Fruit fly (Drosophila melanogaster) whole organism, embryonic: Measurements from ENCODE around the gene CG18766.

ENCODE experiments used
- ATbp ChIP-seq: fragments of 200-800 bp; sonication (Bioruptor generic); optimal IDR thresholded peaks from 2 replicates; lab custom pipeline; 2017; ENCODE audit warnings: missing biosample characterization, mild to moderate bottlenecking, missing genetic modification characterization, missing genetic modification reagents
- Atf3 ChIP-seq: fragments of 200-800 bp; sonication (Bioruptor generic); optimal IDR thresholded peaks from 3 replicates; lab custom pipeline; 2016; ENCODE audit warnings: missing biosample characterization, missing genetic modification characterization
- B-H1 ChIP-seq: fragments of 200-800 bp; sonication (Bioruptor generic); IDR thresholded peaks from 3 replicates; pipeline ENCODE4 v1.3.6; 2022; ENCODE audit warnings: missing biosample characterization, missing genetic modification characterization
- CG10274 ChIP-seq: fragments of 200-800 bp; sonication (Bioruptor generic); optimal IDR thresholded peaks from 3 replicates; lab custom pipeline; 2017; ENCODE audit warnings: missing biosample characterization, mild to moderate bottlenecking, missing genetic modification characterization
- CG11085 ChIP-seq: fragments of 200-800 bp; sonication (Bioruptor generic); IDR thresholded peaks from 2 replicates; pipeline ENCODE4 v1.3.6; 2022; ENCODE audit warnings: missing biosample characterization, missing genetic modification characterization
- CG11560 ChIP-seq: fragments of 200-800 bp; sonication (Bioruptor generic); IDR thresholded peaks from 3 replicates; pipeline ENCODE4 v1.3.6; 2022; ENCODE audit warnings: missing biosample characterization, missing genetic modification characterization
- CG11695 ChIP-seq: fragments of 200-800 bp; sonication (Bioruptor generic); IDR thresholded peaks from 3 replicates; pipeline ENCODE4 v1.3.6; 2022; ENCODE audit warnings: missing biosample characterization, missing genetic modification characterization
- CG11723 ChIP-seq: fragments of 200-800 bp; sonication (Bioruptor generic); optimal IDR thresholded peaks from 2 replicates; lab custom pipeline; 2017; ENCODE audit warnings: missing biosample characterization, mild to moderate bottlenecking, missing genetic modification characterization
- CG1233 ChIP-seq: fragments of 200-800 bp; sonication (Bioruptor generic); optimal IDR thresholded peaks from 4 replicates; lab custom pipeline; 2018; ENCODE audit warnings: missing biosample characterization, mild to moderate bottlenecking, missing genetic modification characterization
- CG12769 ChIP-seq: fragments of 200-800 bp; sonication (Bioruptor generic); optimal IDR thresholded peaks from 2 replicates; lab custom pipeline; 2019; ENCODE audit warnings: missing biosample characterization, mild to moderate bottlenecking, missing genetic modification characterization, moderate library complexity
- CG14441 ChIP-seq: fragments of 200-800 bp; sonication (Bioruptor generic); IDR thresholded peaks from 2 replicates; pipeline ENCODE4 v1.3.6; 2022; ENCODE audit warnings: missing biosample characterization, missing genetic modification characterization
- CG14965 ChIP-seq: fragments of 200-800 bp; sonication (Bioruptor generic); optimal IDR thresholded peaks from 2 replicates; lab custom pipeline; 2016; ENCODE audit warnings: missing biosample characterization, missing genetic modification characterization, borderline replicate concordance
- CG15011 ChIP-seq: fragments of 200-800 bp; sonication (Bioruptor generic); optimal IDR thresholded peaks from 3 replicates; lab custom pipeline; 2018; ENCODE audit warnings: missing biosample characterization, mild to moderate bottlenecking, missing genetic modification characterization
- CG16779 ChIP-seq: fragments of 200-800 bp; sonication (Bioruptor generic); IDR thresholded peaks from 2 replicates; pipeline ENCODE4 v1.3.6; 2022; ENCODE audit warnings: missing biosample characterization, missing genetic modification characterization
- CG17568 ChIP-seq: fragments of 200-800 bp; sonication (Bioruptor generic); optimal IDR thresholded peaks from 2 replicates; lab custom pipeline; 2018; ENCODE audit warnings: missing biosample characterization, mild to moderate bottlenecking, missing genetic modification characterization, moderate library complexity
- CG18011 ChIP-seq: fragments of 200-800 bp; sonication (Bioruptor generic); optimal IDR thresholded peaks from 2 replicates; lab custom pipeline; 2017; ENCODE audit warnings: missing biosample characterization, missing genetic modification characterization, mild to moderate bottlenecking, moderate library complexity, missing genotype
- CG31365 ChIP-seq: fragments of 200-800 bp; sonication (Bioruptor generic); optimal IDR thresholded peaks from 2 replicates; lab custom pipeline; 2018; ENCODE audit warnings: missing biosample characterization, mild to moderate bottlenecking, missing genetic modification characterization
- CG34376 ChIP-seq: fragments of 200-800 bp; sonication (Bioruptor generic); optimal IDR thresholded peaks from 2 replicates; lab custom pipeline; 2018; ENCODE audit warnings: missing biosample characterization, mild to moderate bottlenecking, missing genetic modification characterization
- CG8765 ChIP-seq: fragments of 200-800 bp; sonication (Bioruptor generic); IDR thresholded peaks from 2 replicates; pipeline ENCODE4 v1.3.6; 2022; ENCODE audit warnings: missing biosample characterization, missing genetic modification characterization
- CG9932 ChIP-seq: fragments of 200-800 bp; sonication (Bioruptor generic); IDR thresholded peaks from 2 replicates; pipeline ENCODE4 v1.3.6; 2022; ENCODE audit warnings: missing biosample characterization, missing genetic modification characterization
- Camta ChIP-seq: fragments of 200-800 bp; sonication (Bioruptor generic); optimal IDR thresholded peaks from 2 replicates; lab custom pipeline; 2016; ENCODE audit warnings: missing biosample characterization, missing genetic modification characterization
- Chrac-16 ChIP-seq: fragments of 200-800 bp; sonication (Bioruptor generic); optimal IDR thresholded peaks from 3 replicates; lab custom pipeline; 2016; ENCODE audit warnings: missing biosample characterization, missing genetic modification characterization
- D19B ChIP-seq: fragments of 200-800 bp; sonication (Bioruptor generic); optimal IDR thresholded peaks from 2 replicates; lab custom pipeline; 2017; ENCODE audit warnings: missing biosample characterization, mild to moderate bottlenecking, missing genetic modification characterization
- Doc2 ChIP-seq: fragments of 200-800 bp; sonication (Bioruptor generic); IDR thresholded peaks from 2 replicates; pipeline ENCODE4 v1.3.6; 2022; ENCODE audit warnings: missing biosample characterization, missing genetic modification characterization
- Lhr ChIP-seq: fragments of 200-800 bp; sonication (Bioruptor generic); optimal IDR thresholded peaks from 3 replicates; lab custom pipeline; 2017; ENCODE audit warnings: mild to moderate bottlenecking, missing biosample characterization, missing genetic modification reagents, missing genetic modification characterization
- NFAT ChIP-seq: fragments of 200-800 bp; sonication (Bioruptor generic); IDR thresholded peaks from 2 replicates; pipeline ENCODE4 v1.3.6; 2022; ENCODE audit warnings: missing biosample characterization, missing genetic modification characterization
- ab ChIP-seq: fragments of 200-800 bp; sonication (Bioruptor generic); optimal IDR thresholded peaks from 2 replicates; lab custom pipeline; 2016; ENCODE audit warnings: missing biosample characterization, missing genetic modification characterization
- ara ChIP-seq: fragments of 200-800 bp; sonication (Bioruptor generic); IDR thresholded peaks from 2 replicates; pipeline ENCODE4 v1.3.6; 2022; ENCODE audit warnings: missing biosample characterization, missing genetic modification characterization
- croc ChIP-seq: fragments of 200-800 bp; sonication (Bioruptor generic); conservative IDR thresholded peaks from 3 replicates; pipeline ENCODE4 v1.3.6; 2022; ENCODE audit warnings: missing biosample characterization, missing genetic modification characterization
- cwo ChIP-seq: fragments of 200-800 bp; sonication (Bioruptor generic); optimal IDR thresholded peaks from 3 replicates; lab custom pipeline; 2017; ENCODE audit warnings: missing biosample characterization, missing genetic modification characterization, mild to moderate bottlenecking, moderate library complexity, missing genetic modification reagents
- dimm ChIP-seq: fragments of 200-800 bp; sonication (Bioruptor generic); IDR thresholded peaks from 2 replicates; pipeline ENCODE4 v1.3.6; 2022; ENCODE audit warnings: missing biosample characterization, missing genetic modification characterization
- dmrt11E ChIP-seq: fragments of 200-800 bp; sonication (Bioruptor generic); optimal IDR thresholded peaks from 3 replicates; lab custom pipeline; 2018; ENCODE audit warnings: missing biosample characterization, mild to moderate bottlenecking, missing genetic modification characterization, moderate library complexity
- eve ChIP-seq, 2 experiments: fragments of >200 bp; optimal IDR thresholded peaks; 2 replicates each; lab custom pipeline; 2017; ENCODE audit warnings: missing biosample characterization in 2 of 2, missing genetic modification characterization in 2 of 2
- fd96Cb ChIP-seq: fragments of 200-800 bp; sonication (Bioruptor generic); optimal IDR thresholded peaks from 2 replicates; lab custom pipeline; 2018; ENCODE audit warnings: missing biosample characterization, mild to moderate bottlenecking, missing genetic modification characterization, moderate library complexity
- gfzf ChIP-seq: fragments of 200-800 bp; sonication (Bioruptor generic); optimal IDR thresholded peaks from 2 replicates; lab custom pipeline; 2016; ENCODE audit warnings: missing biosample characterization, mild to moderate bottlenecking, missing genetic modification characterization, moderate library complexity
- grn ChIP-seq: fragments of 200-800 bp; sonication (Bioruptor generic); optimal IDR thresholded peaks from 3 replicates; lab custom pipeline; 2017; ENCODE audit warnings: missing biosample characterization, missing genetic modification characterization
- hbn ChIP-seq: fragments of 200-800 bp; sonication (Bioruptor generic); IDR thresholded peaks from 2 replicates; pipeline ENCODE4 v1.3.6; 2022; ENCODE audit warnings: missing biosample characterization, missing genetic modification characterization; ENCODE audit not compliant: partially characterized antibody
- hkb ChIP-seq, 2 experiments: fragments of 200-800 bp in 1 of 2; fragments of >200 bp in 1 of 2; sonication (Bioruptor generic) in 1 of 2; IDR thresholded peaks in 1 of 2; optimal IDR thresholded peaks in 1 of 2; 2 replicates each; pipeline versions ENCODE4 v1.3.6 to Lab custom; 2017 to 2022; ENCODE audit warnings: missing biosample characterization in 1 of 2, missing genetic modification characterization in 1 of 2
- mam ChIP-seq: fragments of 200-800 bp; sonication (Bioruptor generic); optimal IDR thresholded peaks from 3 replicates; lab custom pipeline; 2016; ENCODE audit warnings: missing biosample characterization, missing genetic modification characterization
- nau ChIP-seq: fragments of 200-800 bp; sonication (Bioruptor generic); optimal IDR thresholded peaks from 3 replicates; lab custom pipeline; 2017; ENCODE audit warnings: missing biosample characterization, mild to moderate bottlenecking, missing genetic modification characterization, missing genetic modification reagents
- otp ChIP-seq: fragments of 200-800 bp; sonication (Bioruptor generic); IDR thresholded peaks from 3 replicates; pipeline ENCODE4, ENCODE4 v1.3.6; 2022; ENCODE audit warnings: missing biosample characterization, missing genetic modification characterization
- pho ChIP-seq: fragments of 200-800 bp; sonication (Bioruptor generic); optimal IDR thresholded peaks from 2 replicates; lab custom pipeline; 2016; ENCODE audit warnings: missing biosample characterization, missing genetic modification characterization
- pros ChIP-seq: fragments of 200-800 bp; sonication (Bioruptor generic); optimal IDR thresholded peaks from 3 replicates; lab custom pipeline; 2019; ENCODE audit warnings: missing biosample characterization, mild to moderate bottlenecking, missing genetic modification characterization, moderate library complexity
- pzg ChIP-seq: fragments of 200-800 bp; sonication (Bioruptor generic); optimal IDR thresholded peaks from 3 replicates; lab custom pipeline; 2018; ENCODE audit warnings: missing biosample characterization, mild to moderate bottlenecking, missing genetic modification characterization, moderate library complexity
- sc ChIP-seq, 3 experiments: fragments of >200 bp in 2 of 3; fragments of 200-800 bp in 1 of 3; sonication (Bioruptor generic) in 1 of 3; optimal IDR thresholded peaks; 2 replicates in 2 of 3; 3 replicates in 1 of 3; lab custom pipeline; 2017; ENCODE audit warnings: mild to moderate bottlenecking in 1 of 3, missing biosample characterization in 1 of 3, missing genetic modification characterization in 1 of 3, missing genetic modification reagents in 1 of 3
- schlank ChIP-seq: fragments of 200-800 bp; sonication (Bioruptor generic); optimal IDR thresholded peaks from 2 replicates; lab custom pipeline; 2018; ENCODE audit warnings: missing biosample characterization, mild to moderate bottlenecking, missing genetic modification characterization
- sisA ChIP-seq: fragments of 200-800 bp; sonication (Bioruptor generic); IDR thresholded peaks from 2 replicates; pipeline ENCODE4 v1.3.6; 2022; ENCODE audit warnings: missing biosample characterization, missing genetic modification characterization
- tin ChIP-seq: fragments of 200-800 bp; sonication (Bioruptor generic); optimal IDR thresholded peaks from 3 replicates; lab custom pipeline; 2016; ENCODE audit warnings: missing biosample characterization, missing genetic modification characterization

Gene CG18766

DNA sequence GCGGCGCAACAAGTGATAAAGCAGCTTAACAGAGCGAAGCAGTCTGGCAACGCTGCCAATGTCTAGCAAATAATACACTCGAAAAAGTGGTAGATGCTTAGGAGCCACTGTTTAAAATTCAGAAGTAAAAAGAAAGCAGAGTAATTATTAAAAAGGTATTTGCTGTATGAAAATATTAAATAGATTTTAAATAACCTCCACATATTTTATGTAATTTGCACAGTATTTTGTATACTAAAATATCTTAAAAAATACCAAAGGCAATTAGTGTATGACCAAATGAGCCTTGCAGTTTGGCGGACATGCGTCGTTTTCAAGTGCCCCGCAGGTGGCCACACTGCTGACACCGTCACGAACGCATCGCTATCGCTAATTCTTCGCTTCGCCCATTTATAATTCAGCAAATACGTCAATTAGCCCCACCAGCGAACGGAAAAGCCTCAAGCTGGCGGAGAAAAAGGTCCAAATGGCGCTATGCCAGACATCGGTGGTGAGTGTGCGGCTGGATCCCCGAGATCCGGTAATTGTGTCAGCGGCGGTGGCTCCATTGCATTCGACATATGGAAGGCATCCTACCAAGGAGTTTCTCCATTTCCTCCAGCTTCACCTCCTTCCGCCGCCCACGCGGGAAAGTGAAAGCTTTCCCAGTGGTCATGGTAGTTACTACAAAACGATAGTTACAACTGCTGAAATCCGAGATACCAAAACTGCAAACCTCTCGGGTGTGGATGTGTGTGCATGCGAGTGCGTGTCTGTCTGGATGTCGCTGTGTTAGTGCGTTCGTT, 8.3 kb upstream of the CG18766 start, which contains the start of gene pll (continued):
- TF ChIP-seq hkb (optimal IDR thresholded peaks at IDR 0.05; lab: Kevin White, UChicago) = peak; percentile 82
- TF ChIP-seq hkb (GFP tag; IDR thresholded peaks at IDR 0.05; lab: Robert Waterston, UW) = peak; percentile 89
- TF ChIP-seq ara (GFP tag; lab: Robert Waterston, UW) = peak; percentile 80
- no peak for TF ChIP-seq CG12769 (tag; lab: Kevin White, UChicago)
- TF ChIP-seq croc (GFP tag; lab: Robert Waterston, UW) = peak; percentile 55
- peak; percentile 50 for TF ChIP-seq schlank
- peak; percentile 88 for TF ChIP-seq CG11695 (GFP tag; lab: Robert Waterston, UW)
- no peak for TF ChIP-seq grn (GFP tag; lab: Kevin White, UChicago)
- TF ChIP-seq CG14441 (GFP tag; lab: Robert Waterston, UW) = peak; percentile 93
- no peak for TF ChIP-seq CG10274 (GFP tag; lab: Kevin White, UChicago)
- TF ChIP-seq hbn (GFP tag; lab: Robert Waterston, UW) = peak; percentile 44; the same call in 1 of the 2 replicates
- TF ChIP-seq pros (GFP tag; lab: Kevin White, UChicago) = no peak
- peak; percentile 95 for TF ChIP-seq NFAT (GFP tag; lab: Robert Waterston, UW)
- TF ChIP-seq fd96Cb (tag; lab: Kevin White, UChicago) = peak; percentile 75
- TF ChIP-seq CG11723 = no peak
- peak; percentile 86 for TF ChIP-seq CG16779 (GFP tag; lab: Robert Waterston, UW)
- TF ChIP-seq ab (GFP tag; lab: Kevin White, UChicago) = peak; percentile 6
- peak; percentile 90 for TF ChIP-seq B-H1
- no peak for TF ChIP-seq CG15011 (GFP tag; lab: Kevin White, UChicago)
- peak; percentile 83; the same call in 2 of the 3 replicates for TF ChIP-seq otp (GFP tag; lab: Robert Waterston, UW)
- no peak for TF ChIP-seq CG14965
- TF ChIP-seq D19B (GFP tag; lab: Kevin White, UChicago) = no peak
- TF ChIP-seq Lhr (GFP tag; lab: Kevin White, UChicago) = peak; percentile 88
- TF ChIP-seq mam (GFP tag; lab: Kevin White, UChicago) = peak; percentile 89
- peak; percentile 79 for TF ChIP-seq tin (GFP tag; lab: Kevin White, UChicago)
- TF ChIP-seq CG34376 (GFP tag; lab: Kevin White, UChicago) = peak; percentile 35
- TF ChIP-seq dmrt11E = peak; percentile 72
- peak; percentile 72 for TF ChIP-seq CG1233 (GFP tag; lab: Kevin White, UChicago)
- TF ChIP-seq Atf3 = peak; percentile 5
- TF ChIP-seq CG9932 = peak; percentile 93
- TF ChIP-seq Chrac-16 (GFP tag; lab: Kevin White, UChicago) = peak; percentile 86
- no peak for TF ChIP-seq eve (GFP tag; optimal IDR thresholded peaks at IDR 0.05; lab: Kevin White, UChicago)
- TF ChIP-seq dimm = peak; percentile 62; the same call in 1 of the 2 replicates
- TF ChIP-seq CG18011 = peak; percentile 48
- peak; percentile 71 for TF ChIP-seq Camta (GFP tag; lab: Kevin White, UChicago)
- peak; percentile 93 for TF ChIP-seq pzg (GFP tag; lab: Kevin White, UChicago)
- TF ChIP-seq sc (optimal IDR thresholded peaks at IDR 0.05; lab: Kevin White, UChicago) = no peak
- TF ChIP-seq sc (GFP tag; optimal IDR thresholded peaks at IDR 0.05; lab: Kevin White, UChicago) = peak; percentile 30
- peak; percentile 78 for TF ChIP-seq pho (GFP tag; lab: Kevin White, UChicago)
- no peak for TF ChIP-seq nau
- peak; percentile 86 for TF ChIP-seq sisA
- peak; percentile 94 for TF ChIP-seq gfzf (GFP tag; lab: Kevin White, UChicago)
- TF ChIP-seq CG17568 (GFP tag; lab: Kevin White, UChicago) = no peak
- TF ChIP-seq Doc2 = no peak
- peak; percentile 61; the same call in 1 of the 2 replicates for TF ChIP-seq CG8765 (GFP tag; lab: Robert Waterston, UW)
- peak; percentile 58; the same call in 1 of the 3 replicates for TF ChIP-seq CG11560
- TF ChIP-seq CG11085 = peak; percentile 77; the same call in 1 of the 2 replicates
- TF ChIP-seq ATbp (GFP tag; lab: Kevin White, UChicago) = no peak
- TF ChIP-seq CG31365 (tag; lab: Kevin White, UChicago) = no peak
- TF ChIP-seq cwo = peak; percentile 65
